Worm (Caenorhabditis elegans) whole organism, L1 larva: ENCODE results near the gene twk-5.

Source experiments
- C04F5.9 ChIP-seq: sonication (generic microtip); optimal IDR thresholded peaks from 2 replicates; lab custom pipeline; 2016; ENCODE audit warnings: missing genetic modification characterization, missing compliant biosample characterization
- C16A3.4 ChIP-seq: fragments of 150-350 bp; optimal IDR thresholded peaks from 2 replicates; lab custom pipeline; 2014; ENCODE audit warnings: missing biosample characterization, missing genetic modification characterization
- Y116A8C.19 ChIP-seq: sonication (generic microtip); optimal IDR thresholded peaks from 2 replicates; lab custom pipeline; 2016; ENCODE audit warnings: missing compliant biosample characterization, missing genetic modification characterization, borderline replicate concordance
- ceh-63 ChIP-seq: fragments of 200-800 bp; sonication (Bioruptor generic); optimal IDR thresholded peaks from 2 replicates; lab custom pipeline; 2018; ENCODE audit warnings: mild to moderate bottlenecking, missing genetic modification characterization, missing compliant biosample characterization
- ceh-82 ChIP-seq, 3 experiments: fragments of 150-350 bp in 1 of 3; sonication (generic microtip) in 2 of 3; optimal IDR thresholded peaks; 2 replicates each; lab custom pipeline; 2014 to 2017; ENCODE audit warnings: missing biosample characterization in 3 of 3, missing genetic modification characterization in 3 of 3
- ceh-88 ChIP-seq: fragments of 200-800 bp; sonication (Bioruptor generic); IDR thresholded peaks from 2 replicates; pipeline ENCODE4 v1.3.6; 2022; ENCODE audit warnings: missing genetic modification characterization, missing compliant biosample characterization
- ceh-90 ChIP-seq: sonication (generic microtip); optimal IDR thresholded peaks from 2 replicates; lab custom pipeline; 2016; ENCODE audit warnings: missing genetic modification characterization, missing compliant biosample characterization
- dpl-1 ChIP-seq, 3 experiments: fragments of 150-350 bp in 2 of 3; sonication (generic microtip) in 1 of 3; optimal IDR thresholded peaks; 2 replicates each; lab custom pipeline; 2014 to 2017; ENCODE audit warnings: missing biosample characterization in 3 of 3, missing genetic modification characterization in 3 of 3, missing genetic modification reagents in 3 of 3
- efl-1 ChIP-seq, 4 experiments: fragments of 150-350 bp; optimal IDR thresholded peaks in 3 of 4; peaks in 1 of 4; 1 replicate in 1 of 4; 2 replicates in 3 of 4; lab custom pipeline; 2014; ENCODE audit warnings: missing biosample characterization in 2 of 4, missing genetic modification characterization in 2 of 4, missing genetic modification reagents in 2 of 4
- efl-3 ChIP-seq: fragments of 200-800 bp; sonication (Bioruptor generic); optimal IDR thresholded peaks from 2 replicates; lab custom pipeline; 2018; ENCODE audit warnings: mild to moderate bottlenecking, missing genetic modification characterization, missing compliant biosample characterization
- egl-13 ChIP-seq: sonication (generic microtip); optimal IDR thresholded peaks from 2 replicates; lab custom pipeline; 2016; ENCODE audit warnings: missing genotype, missing genetic modification reagents, missing genetic modification characterization, missing compliant biosample characterization
- elt-3 ChIP-seq, 6 experiments: fragments of 150-350 bp in 1 of 6; sonication (generic microtip); optimal IDR thresholded peaks; 2 replicates each; lab custom pipeline; 2017 to 2018; ENCODE audit warnings: missing biosample characterization in 6 of 6, missing genetic modification characterization in 6 of 6, inconsistent platforms in 1 of 6
- fkh-10 ChIP-seq: sonication (generic microtip); optimal IDR thresholded peaks from 2 replicates; lab custom pipeline; 2017; ENCODE audit warnings: missing biosample characterization, missing genetic modification reagents, missing genetic modification characterization
- fkh-8 ChIP-seq: sonication (generic microtip); optimal IDR thresholded peaks from 2 replicates; lab custom pipeline; 2016; ENCODE audit warnings: mild to moderate bottlenecking, missing genetic modification characterization, missing compliant biosample characterization
- grh-1 ChIP-seq: fragments of 200-800 bp; sonication (Bioruptor generic); IDR thresholded peaks from 2 replicates; pipeline ENCODE4 v1.3.6; 2022; ENCODE audit warnings: missing genetic modification reagents, missing genetic modification characterization, missing compliant biosample characterization
- hlh-4 ChIP-seq: sonication (generic microtip); optimal IDR thresholded peaks from 2 replicates; lab custom pipeline; 2016; ENCODE audit warnings: mild to moderate bottlenecking, missing genetic modification characterization, missing compliant biosample characterization
- isw-1 ChIP-seq: fragments of 200-800 bp; sonication (Bioruptor generic); IDR thresholded peaks from 2 replicates; pipeline ENCODE4 v1.3.6; 2022; ENCODE audit warnings: missing genetic modification characterization, missing compliant biosample characterization
- jun-1 ChIP-seq: fragments of 150-350 bp; optimal IDR thresholded peaks from 2 replicates; lab custom pipeline; 2014; ENCODE audit warnings: missing biosample characterization, missing genetic modification reagents, missing genetic modification characterization
- lin-13 ChIP-seq: fragments of 150-350 bp; optimal IDR thresholded peaks from 2 replicates; lab custom pipeline; 2014; ENCODE audit warnings: missing biosample characterization, missing genetic modification reagents, missing genetic modification characterization
- lin-14 ChIP-seq: fragments of 200-800 bp; sonication (Bioruptor generic); optimal IDR thresholded peaks from 2 replicates; lab custom pipeline; 2018; ENCODE audit warnings: mild to moderate bottlenecking, missing genetic modification characterization, moderate library complexity, missing compliant biosample characterization
- lin-15B ChIP-seq: fragments of 150-350 bp; sonication (generic microtip); optimal IDR thresholded peaks from 3 replicates; lab custom pipeline; 2014; ENCODE audit warnings: missing biosample characterization, missing genetic modification characterization
- lin-35 ChIP-seq, 2 experiments: fragments of 150-350 bp; optimal IDR thresholded peaks; 2 replicates each; lab custom pipeline; 2014; ENCODE audit warnings: missing biosample characterization in 2 of 2, missing genetic modification characterization in 2 of 2, missing genetic modification reagents in 2 of 2
- lir-3 ChIP-seq: sonication (generic microtip); optimal IDR thresholded peaks from 2 replicates; lab custom pipeline; 2016; ENCODE audit warnings: mild to moderate bottlenecking, missing genetic modification characterization, moderate library complexity, missing compliant biosample characterization; ENCODE audit not compliant: poor library complexity
- lsy-2 ChIP-seq, 2 experiments: fragments of 150-350 bp; optimal IDR thresholded peaks; 2 replicates each; lab custom pipeline; 2014; ENCODE audit warnings: missing biosample characterization in 2 of 2, missing genetic modification characterization in 2 of 2
- mab-9 ChIP-seq: fragments of 200-800 bp; sonication (Bioruptor generic); IDR thresholded peaks from 2 replicates; pipeline ENCODE4 v1.3.6; 2022; ENCODE audit warnings: missing genetic modification reagents, missing genetic modification characterization, missing compliant biosample characterization
- mdl-1 ChIP-seq, 2 experiments: fragments of 150-350 bp; optimal IDR thresholded peaks; 2 replicates each; lab custom pipeline; 2014 to 2017; ENCODE audit warnings: missing biosample characterization in 2 of 2, missing genetic modification characterization in 2 of 2, inconsistent platforms in 1 of 2
- mep-1 ChIP-seq: fragments of 150-350 bp; optimal IDR thresholded peaks from 2 replicates; lab custom pipeline; 2014; ENCODE audit warnings: missing biosample characterization, missing genetic modification characterization
- nhr-11 ChIP-seq: fragments of 150-350 bp; optimal IDR thresholded peaks from 2 replicates; lab custom pipeline; 2014; ENCODE audit warnings: missing biosample characterization, missing genetic modification characterization
- nhr-19 ChIP-seq: fragments of 200-800 bp; sonication (Bioruptor generic); conservative IDR thresholded peaks from 2 replicates; pipeline ENCODE4 v1.3.6; 2022; ENCODE audit warnings: missing genetic modification characterization, missing compliant biosample characterization
- nhr-20 ChIP-seq: sonication (generic microtip); optimal IDR thresholded peaks from 2 replicates; lab custom pipeline; 2016; ENCODE audit warnings: mild to moderate bottlenecking, missing genetic modification characterization, missing compliant biosample characterization
- nhr-237 ChIP-seq: fragments of 150-350 bp; optimal IDR thresholded peaks from 2 replicates; lab custom pipeline; 2014; ENCODE audit warnings: missing biosample characterization, missing genetic modification characterization
- nhr-47 ChIP-seq: sonication (generic microtip); optimal IDR thresholded peaks from 2 replicates; lab custom pipeline; 2016; ENCODE audit warnings: mild to moderate bottlenecking, missing genetic modification characterization, moderate library complexity, missing compliant biosample characterization
- nhr-77 ChIP-seq: fragments of 150-350 bp; optimal IDR thresholded peaks from 2 replicates; lab custom pipeline; 2014; ENCODE audit warnings: missing biosample characterization, missing genetic modification characterization
- nhr-85 ChIP-seq: sonication (generic microtip); peaks from one replicate; lab custom pipeline; 2016; ENCODE audit warnings: missing genetic modification characterization, inconsistent platforms, missing compliant biosample characterization
- nhr-90 ChIP-seq: sonication (generic microtip); optimal IDR thresholded peaks from 2 replicates; lab custom pipeline; 2016; ENCODE audit warnings: mild to moderate bottlenecking, missing genetic modification characterization, missing compliant biosample characterization; ENCODE audit not compliant: poor library complexity
- pax-3 ChIP-seq: fragments of 200-800 bp; sonication (Bioruptor generic); optimal IDR thresholded peaks from 2 replicates; lab custom pipeline; 2018; ENCODE audit warnings: mild to moderate bottlenecking, missing genetic modification characterization, moderate library complexity, missing compliant biosample characterization
- skn-1 ChIP-seq: fragments of 150-350 bp; optimal IDR thresholded peaks from 2 replicates; lab custom pipeline; 2014; ENCODE audit warnings: missing biosample characterization, missing genetic modification characterization
- snu-23 ChIP-seq: sonication (generic microtip); optimal IDR thresholded peaks from 2 replicates; lab custom pipeline; 2016; ENCODE audit warnings: missing genetic modification characterization, missing compliant biosample characterization
- swsn-7 ChIP-seq: sonication (generic microtip); optimal IDR thresholded peaks from 2 replicates; lab custom pipeline; 2016; ENCODE audit warnings: missing genetic modification characterization, missing compliant biosample characterization
- tbx-2 ChIP-seq: sonication (generic microtip); optimal IDR thresholded peaks from 2 replicates; lab custom pipeline; 2016; ENCODE audit warnings: missing genetic modification characterization, missing compliant biosample characterization
- unc-130 ChIP-seq: fragments of 150-350 bp; optimal IDR thresholded peaks from 2 replicates; lab custom pipeline; 2017; ENCODE audit warnings: missing biosample characterization, missing genetic modification characterization, inconsistent platforms
- unc-62 ChIP-seq: fragments of 150-350 bp; optimal IDR thresholded peaks from 2 replicates; lab custom pipeline; 2014; ENCODE audit warnings: missing biosample characterization, missing genetic modification reagents, missing genetic modification characterization
- unc-86 ChIP-seq: sonication (generic microtip); optimal IDR thresholded peaks from 2 replicates; lab custom pipeline; 2016; ENCODE audit warnings: missing genetic modification characterization, missing compliant biosample characterization
- unc-98 ChIP-seq: fragments of 200-800 bp; sonication (Bioruptor generic); IDR thresholded peaks from 2 replicates; pipeline ENCODE4 v1.3.6; 2022; ENCODE audit warnings: missing genetic modification characterization, missing compliant biosample characterization
- vab-15 ChIP-seq: sonication (generic microtip); optimal IDR thresholded peaks from 2 replicates; lab custom pipeline; 2017; ENCODE audit warnings: missing genotype, mild to moderate bottlenecking, missing genetic modification characterization, missing compliant biosample characterization
- xbp-1 ChIP-seq: sonication (generic microtip); optimal IDR thresholded peaks from 2 replicates; lab custom pipeline; 2016; ENCODE audit warnings: missing genetic modification characterization, missing compliant biosample characterization
- ztf-11 ChIP-seq, 2 experiments: sonication (generic microtip); optimal IDR thresholded peaks; 2 replicates each; lab custom pipeline; 2016 to 2017; ENCODE audit warnings: missing genetic modification characterization in 2 of 2, missing biosample characterization in 1 of 2, missing compliant biosample characterization in 1 of 2

Gene twk-5

ce11 chrII:11485200-11485599, at the start of gene twk-5:
Gene twk-5, minus strand, starts transcription at chrII:11485300.
- no peak for TF ChIP-seq unc-62 (GFP tag; lab: Kevin White, UChicago)
- peak in 1 of 2 experiments; percentile 7 for TF ChIP-seq lsy-2 (tag; optimal IDR thresholded peaks at IDR 0.05; lab: Kevin White, UChicago)
- peak; percentile 67 for TF ChIP-seq nhr-85
- peak; percentile 4 for TF ChIP-seq snu-23 (GFP tag; lab: Kevin White, UChicago)
- TF ChIP-seq lir-3 (tag; lab: Kevin White, UChicago), result no peak
- peak; percentile 17 for TF ChIP-seq lin-14 (GFP tag; lab: Kevin White, UChicago)

- TF ChIP-seq tbx-2 (tag; lab: Kevin White, UChicago) (peak; percentile 82), skn-1 (peak; percentile 42), C16A3.4 (tag; lab: Kevin White, UChicago) (peak; percentile 71), nhr-20 (tag; lab: Kevin White, UChicago) (peak; percentile 86), mdl-1 (tag; optimal IDR thresholded peaks at IDR 0.05; lab: Kevin White, UChicago) (peak in 1 of 2 experiments; percentile 71), lin-13 (peak; percentile 59), nhr-85 (peak; percentile 74), nhr-47 (peak; percentile 92), ceh-90 (tag; lab: Kevin White, UChicago) (peak; percentile 51), nhr-237 (peak; percentile 34), swsn-7 (tag; lab: Kevin White, UChicago) (peak; percentile 80), unc-98 (GFP tag; lab: Robert Waterston, UW) (peak; percentile 94), nhr-11 (tag; lab: Kevin White, UChicago) (peak; percentile 11), isw-1 (peak; percentile 89), nhr-77 (peak; percentile 72), C04F5.9 (tag; lab: Kevin White, UChicago) (peak; percentile 47), efl-3 (GFP tag; lab: Kevin White, UChicago) (peak; percentile 10), lin-14 (GFP tag; lab: Kevin White, UChicago) (peak; percentile 84), lir-3 (tag; lab: Kevin White, UChicago) (peak; percentile 91), efl-1 (optimal IDR thresholded peaks at IDR 0.05; lab: Kevin White, UChicago) (peak; percentile 82 to 90), efl-1 (GFP tag; optimal IDR thresholded peaks at IDR 0.05 in 1 of 2; lab: Kevin White, UChicago) (peak; percentile 87 to 99), nhr-19 (GFP tag; lab: Robert Waterston, UW) (peak; percentile 94), egl-13 (peak; percentile 72), dpl-1 (GFP tag; optimal IDR thresholded peaks at IDR 0.05; lab: Kevin White, UChicago) (peak; percentile 81 to 89 (median 85)), vab-15 (peak; percentile 76), nhr-90 (tag; lab: Kevin White, UChicago) (peak; percentile 86), lin-15B (tag; lab: Kevin White, UChicago) (peak; percentile 82), mep-1 (peak; percentile 63), unc-86 (tag; lab: Kevin White, UChicago) (peak; percentile 84), ztf-11 (tag; optimal IDR thresholded peaks at IDR 0.05; lab: Kevin White, UChicago) (peak in 1 of 2 experiments; percentile 94), pax-3 (tag; lab: Kevin White, UChicago) (peak; percentile 89), grh-1 (GFP tag; lab: Robert Waterston, UW) (peak; percentile 58), fkh-10 (GFP tag; lab: Kevin White, UChicago) (peak; percentile 81), fkh-8 (tag; lab: Kevin White, UChicago) (peak; percentile 90), Y116A8C.19 (tag; lab: Kevin White, UChicago) (peak; percentile 53), lin-35 (GFP tag; optimal IDR thresholded peaks at IDR 0.05; lab: Kevin White, UChicago) (peak; percentile 78 to 92), unc-130 (peak; percentile 61), lsy-2 (tag; optimal IDR thresholded peaks at IDR 0.05; lab: Kevin White, UChicago) (peak; percentile 72 to 73), ceh-63 (GFP tag; lab: Kevin White, UChicago) (peak; percentile 86), ceh-82 (tag; optimal IDR thresholded peaks at IDR 0.05; lab: Kevin White, UChicago) (peak; percentile 76 to 92 (median 80)), xbp-1 (peak; percentile 86), mab-9 (GFP tag; lab: Robert Waterston, UW) (peak; percentile 87), ceh-88 (GFP tag; lab: Robert Waterston, UW) (peak; percentile 90), jun-1 (peak; percentile 66), hlh-4 (peak; percentile 20), elt-3 (tag; optimal IDR thresholded peaks at IDR 0.05; lab: Kevin White, UChicago) (peak in 2 of 6 experiments; percentile 11 to 13)
These were observed 49.5 kb upstream of the twk-5 start, which contains the start of gene Y62F5A.12 for ce11 chrII:11534429-11535099. Gene Y62F5A.12, minus strand, starts transcription at chrII:11534479.
